Fruit fly (Drosophila melanogaster) whole organism, prepupa: ENCODE results near the gene Gr36a.

Experiments used
- Blimp-1 ChIP-seq: fragments of 200-800 bp; sonication (Bioruptor generic); optimal IDR thresholded peaks from 3 replicates; lab custom pipeline; 2017; ENCODE audit warnings: missing biosample characterization, missing genetic modification characterization, mild to moderate bottlenecking, moderate library complexity, missing genetic modification reagents
- CG10631 ChIP-seq: fragments of 200-800 bp; sonication (Bioruptor generic); optimal IDR thresholded peaks from 2 replicates; lab custom pipeline; 2016; ENCODE audit warnings: missing biosample characterization, missing genetic modification characterization
- CG10669 ChIP-seq: fragments of 200-800 bp; sonication (Bioruptor generic); optimal IDR thresholded peaks from 3 replicates; lab custom pipeline; 2018; ENCODE audit warnings: missing biosample characterization, mild to moderate bottlenecking, missing genetic modification characterization, moderate library complexity
- CG11762 ChIP-seq: fragments of 200-800 bp; sonication (Bioruptor generic); optimal IDR thresholded peaks from 3 replicates; lab custom pipeline; 2016; ENCODE audit warnings: missing biosample characterization, missing genetic modification characterization; ENCODE audit not compliant: insufficient read depth
- CG11902 ChIP-seq: fragments of 200-800 bp; sonication (Bioruptor generic); optimal IDR thresholded peaks from 3 replicates; lab custom pipeline; 2016; ENCODE audit warnings: missing biosample characterization, missing genetic modification characterization
- CG15336 ChIP-seq: fragments of 200-800 bp; sonication (Bioruptor generic); IDR thresholded peaks from 2 replicates; pipeline ENCODE4 v1.3.6; 2022; ENCODE audit warnings: missing biosample characterization, missing genetic modification characterization
- CG31627 ChIP-seq: fragments of 200-800 bp; sonication (Bioruptor generic); optimal IDR thresholded peaks from 3 replicates; lab custom pipeline; 2016; ENCODE audit warnings: missing biosample characterization, missing genetic modification characterization
- CG34406 ChIP-seq: fragments of 200-800 bp; sonication (Bioruptor generic); optimal IDR thresholded peaks from 3 replicates; lab custom pipeline; 2016; ENCODE audit warnings: missing biosample characterization, missing genetic modification characterization
- CG3919 ChIP-seq: fragments of 200-800 bp; sonication (Bioruptor generic); optimal IDR thresholded peaks from 3 replicates; lab custom pipeline; 2016; ENCODE audit warnings: missing biosample characterization, missing genetic modification characterization
- CG4318 ChIP-seq: fragments of 200-800 bp; sonication (Bioruptor generic); optimal IDR thresholded peaks from 3 replicates; lab custom pipeline; 2017; ENCODE audit warnings: missing biosample characterization, mild to moderate bottlenecking, missing genetic modification characterization
- CG6163 ChIP-seq: fragments of 200-800 bp; sonication (Bioruptor generic); IDR thresholded peaks from 3 replicates; pipeline ENCODE4 v1.3.6; 2022; ENCODE audit warnings: missing biosample characterization, missing genetic modification characterization
- CG6792 ChIP-seq: fragments of 200-800 bp; sonication (Bioruptor generic); optimal IDR thresholded peaks from 3 replicates; lab custom pipeline; 2016; ENCODE audit warnings: missing biosample characterization, missing genetic modification characterization
- CG6808 ChIP-seq: fragments of 200-800 bp; sonication (Bioruptor generic); optimal IDR thresholded peaks from 3 replicates; lab custom pipeline; 2017; ENCODE audit warnings: missing biosample characterization, missing genetic modification characterization, mild to moderate bottlenecking, moderate library complexity, missing genetic modification reagents
- CG7368 ChIP-seq: fragments of 200-800 bp; sonication (Bioruptor generic); optimal IDR thresholded peaks from 3 replicates; lab custom pipeline; 2016; ENCODE audit warnings: missing biosample characterization, missing genetic modification characterization
- CG8319 ChIP-seq: fragments of 200-800 bp; sonication (Bioruptor generic); optimal IDR thresholded peaks from 3 replicates; lab custom pipeline; 2016; ENCODE audit warnings: missing biosample characterization, missing genetic modification characterization
- CG8632 ChIP-seq: fragments of 200-800 bp; sonication (Bioruptor generic); optimal IDR thresholded peaks from 3 replicates; lab custom pipeline; 2016; ENCODE audit warnings: missing biosample characterization, missing genetic modification characterization
- Eip75B ChIP-seq: fragments of 200-800 bp; sonication (Bioruptor generic); optimal IDR thresholded peaks from 3 replicates; lab custom pipeline; 2016; ENCODE audit warnings: missing biosample characterization, missing genetic modification characterization
- Eip78C ChIP-seq: fragments of 200-800 bp; sonication (Bioruptor generic); peaks from one replicate; lab custom pipeline; 2016; ENCODE audit warnings: missing biosample characterization, missing genetic modification characterization
- Ets21C ChIP-seq: fragments of 200-800 bp; sonication (Bioruptor generic); optimal IDR thresholded peaks from 3 replicates; lab custom pipeline; 2016; ENCODE audit warnings: missing biosample characterization, missing genetic modification characterization
- Ets96B ChIP-seq: fragments of 200-800 bp; optimal IDR thresholded peaks from 2 replicates; lab custom pipeline; 2019; ENCODE audit warnings: missing biosample characterization, mild to moderate bottlenecking, missing genetic modification characterization, moderate library complexity
- Hr39 ChIP-seq: fragments of 200-800 bp; sonication (Bioruptor generic); optimal IDR thresholded peaks from 2 replicates; lab custom pipeline; 2016; ENCODE audit warnings: missing biosample characterization, missing genetic modification characterization
- Lpt ChIP-seq: fragments of 200-800 bp; sonication (Bioruptor generic); optimal IDR thresholded peaks from 3 replicates; lab custom pipeline; 2016; ENCODE audit warnings: missing biosample characterization, missing genetic modification characterization
- Met ChIP-seq: fragments of 200-800 bp; sonication (Bioruptor generic); optimal IDR thresholded peaks from 3 replicates; lab custom pipeline; 2016; ENCODE audit warnings: missing biosample characterization, missing genetic modification characterization
- OdsH ChIP-seq: fragments of 200-800 bp; sonication (Bioruptor generic); optimal IDR thresholded peaks from 3 replicates; lab custom pipeline; 2016; ENCODE audit warnings: missing biosample characterization, missing genetic modification characterization
- Smox ChIP-seq: fragments of 200-800 bp; sonication (Bioruptor generic); optimal IDR thresholded peaks from 3 replicates; lab custom pipeline; 2016; ENCODE audit warnings: missing biosample characterization, missing genetic modification characterization
- Sox102F ChIP-seq: fragments of 200-800 bp; sonication (Bioruptor generic); optimal IDR thresholded peaks from 2 replicates; lab custom pipeline; 2016; ENCODE audit warnings: missing biosample characterization, mild to moderate bottlenecking, missing genetic modification characterization
- Sox14 ChIP-seq: fragments of 200-800 bp; sonication (Bioruptor generic); optimal IDR thresholded peaks from 3 replicates; lab custom pipeline; 2016; ENCODE audit warnings: missing biosample characterization, missing genetic modification characterization
- Sox15 ChIP-seq: fragments of 200-800 bp; sonication (Bioruptor generic); optimal IDR thresholded peaks from 3 replicates; lab custom pipeline; 2016; ENCODE audit warnings: missing biosample characterization, missing genetic modification characterization
- achi ChIP-seq: fragments of 200-800 bp; sonication (Bioruptor generic); optimal IDR thresholded peaks from 3 replicates; lab custom pipeline; 2016; ENCODE audit warnings: missing biosample characterization, missing genetic modification characterization
- acj6 ChIP-seq: fragments of 200-800 bp; sonication (Bioruptor generic); optimal IDR thresholded peaks from 3 replicates; lab custom pipeline; 2016; ENCODE audit warnings: missing biosample characterization, missing genetic modification characterization
- cyc ChIP-seq: fragments of 200-800 bp; sonication (Bioruptor generic); optimal IDR thresholded peaks from 3 replicates; lab custom pipeline; 2016; ENCODE audit warnings: missing biosample characterization, missing genetic modification characterization
- dac ChIP-seq: fragments of 200-800 bp; sonication (Bioruptor generic); optimal IDR thresholded peaks from 2 replicates; lab custom pipeline; 2017; ENCODE audit warnings: missing biosample characterization, mild to moderate bottlenecking, missing genetic modification characterization
- eg ChIP-seq: fragments of 200-800 bp; sonication (Bioruptor generic); IDR thresholded peaks from 3 replicates; pipeline ENCODE4 v1.3.6; 2022; ENCODE audit warnings: missing biosample characterization, missing genetic modification characterization
- esn ChIP-seq: fragments of 200-800 bp; sonication (Bioruptor generic); optimal IDR thresholded peaks from 2 replicates; lab custom pipeline; 2016; ENCODE audit warnings: missing biosample characterization, mild to moderate bottlenecking, missing genetic modification characterization, moderate library complexity
- fd85E ChIP-seq: fragments of 200-800 bp; sonication (Bioruptor generic); optimal IDR thresholded peaks from 3 replicates; lab custom pipeline; 2016; ENCODE audit warnings: missing biosample characterization, missing genetic modification characterization
- fkh ChIP-seq: fragments of 200-800 bp; sonication (Bioruptor generic); optimal IDR thresholded peaks from 3 replicates; lab custom pipeline; 2017; ENCODE audit warnings: missing biosample characterization, mild to moderate bottlenecking, missing genetic modification characterization, moderate library complexity
- pdm3 ChIP-seq: fragments of 200-800 bp; sonication (Bioruptor generic); optimal IDR thresholded peaks from 3 replicates; lab custom pipeline; 2016; ENCODE audit warnings: missing biosample characterization, missing genetic modification characterization
- salr ChIP-seq, 2 experiments: fragments of 200-800 bp; sonication (Bioruptor generic); optimal IDR thresholded peaks; 3 replicates each; lab custom pipeline; 2016 to 2018; ENCODE audit warnings: missing biosample characterization in 2 of 2, missing genetic modification characterization in 2 of 2, mild to moderate bottlenecking in 1 of 2
- ss ChIP-seq, 2 experiments: fragments of 200-800 bp; sonication (Bioruptor generic); optimal IDR thresholded peaks; 2 replicates in 1 of 2; 3 replicates in 1 of 2; lab custom pipeline; 2017 to 2018; ENCODE audit warnings: mild to moderate bottlenecking in 2 of 2, missing biosample characterization in 2 of 2, missing genetic modification characterization in 2 of 2, moderate library complexity in 1 of 2
- svp ChIP-seq: fragments of 200-800 bp; sonication (Bioruptor generic); peaks from one replicate; lab custom pipeline; 2016; ENCODE audit warnings: missing biosample characterization, missing genetic modification characterization

The Gr36a gene

dm6 chr2L:17180038-17180437 is 3.6 kb downstream of the Gr36a start, which contains the start of gene Gr36c:
Gene Gr36c (plus strand): TSS chr2L:17180338.
- TF ChIP-seq Eip75B (GFP tag; lab: Kevin White, UChicago): no peak
- TF ChIP-seq fkh (GFP tag; lab: Kevin White, UChicago): no peak
- TF ChIP-seq dac (GFP tag; lab: Kevin White, UChicago): no peak
- TF ChIP-seq CG6792 (GFP tag; lab: Kevin White, UChicago): no peak
- no peak for TF ChIP-seq Eip78C (GFP tag; lab: Kevin White, UChicago)
- no peak for TF ChIP-seq pdm3 (GFP tag; lab: Kevin White, UChicago)
- TF ChIP-seq CG6808 (GFP tag; lab: Kevin White, UChicago): no peak
- TF ChIP-seq CG31627 (GFP tag; lab: Kevin White, UChicago): no peak
- TF ChIP-seq Sox14: no peak
- no peak for TF ChIP-seq fd85E
- TF ChIP-seq CG11762 (GFP tag; lab: Kevin White, UChicago): no peak
- no peak for TF ChIP-seq CG6163 (GFP tag; lab: Robert Waterston, UW)
- TF ChIP-seq Smox (GFP tag; lab: Kevin White, UChicago): no peak
- TF ChIP-seq Blimp-1 (GFP tag; lab: Kevin White, UChicago): no peak
- TF ChIP-seq CG34406: no peak
- no peak for TF ChIP-seq cyc (GFP tag; lab: Kevin White, UChicago)
- no peak for TF ChIP-seq achi (GFP tag; lab: Kevin White, UChicago)
- no peak for TF ChIP-seq Hr39 (GFP tag; lab: Kevin White, UChicago)

- TF ChIP-seq CG8319 (GFP tag; lab: Kevin White, UChicago) (no peak), Hr39 (GFP tag; lab: Kevin White, UChicago) (no peak), salr (GFP tag; optimal IDR thresholded peaks at IDR 0.05; lab: Kevin White, UChicago) (no peak), svp (peak; percentile 11)
These were observed 5.2 kb downstream of the Gr36a start, which contains the start of gene Grl36a for dm6 chr2L:17181638-17182037. Gene Grl36a (plus strand): TSS chr2L:17181938.

- no peak for TF ChIP-seq Sox102F (GFP tag; lab: Kevin White, UChicago)
- TF ChIP-seq cyc (GFP tag; lab: Kevin White, UChicago): no peak
- TF ChIP-seq ss (GFP tag; optimal IDR thresholded peaks at IDR 0.05; lab: Kevin White, UChicago): no peak
- no peak for TF ChIP-seq eg (GFP tag; lab: Robert Waterston, UW)
- no peak for TF ChIP-seq CG3919
- no peak for TF ChIP-seq CG11762 (GFP tag; lab: Kevin White, UChicago)
- no peak for TF ChIP-seq CG10631 (GFP tag; lab: Kevin White, UChicago)
- no peak for TF ChIP-seq CG11902 (GFP tag; lab: Kevin White, UChicago)
- no peak for TF ChIP-seq OdsH (GFP tag; lab: Kevin White, UChicago)
- TF ChIP-seq Lpt (GFP tag; lab: Kevin White, UChicago): no peak
- TF ChIP-seq Sox15 (GFP tag; lab: Kevin White, UChicago): no peak
- TF ChIP-seq CG10669 (GFP tag; lab: Kevin White, UChicago): no peak
- TF ChIP-seq CG7368 (GFP tag; lab: Kevin White, UChicago): no peak
- TF ChIP-seq achi (GFP tag; lab: Kevin White, UChicago): no peak
- TF ChIP-seq Ets21C: no peak
These were observed 18.8 kb downstream of the Gr36a start for dm6 chr2L:17195197-17195596.

dm6 chr2L:17201777-17202176 is 25.4 kb downstream of the Gr36a start:
- TF ChIP-seq CG34406: no peak
- no peak for TF ChIP-seq acj6
- no peak for TF ChIP-seq CG15336 (GFP tag; lab: Robert Waterston, UW)
- no peak for TF ChIP-seq CG11902 (GFP tag; lab: Kevin White, UChicago)
- TF ChIP-seq CG4318 (GFP tag; lab: Kevin White, UChicago): no peak
- TF ChIP-seq Met (GFP tag; lab: Kevin White, UChicago): no peak
- TF ChIP-seq ss (GFP tag; optimal IDR thresholded peaks at IDR 0.05; lab: Kevin White, UChicago): no peak
- no peak for TF ChIP-seq CG10669 (GFP tag; lab: Kevin White, UChicago)
- no peak for TF ChIP-seq esn (GFP tag; lab: Kevin White, UChicago)
- no peak for TF ChIP-seq svp
- no peak for TF ChIP-seq CG8632
- TF ChIP-seq fd85E: no peak
- TF ChIP-seq Ets96B (tag; lab: Kevin White, UChicago): no peak
- no peak for TF ChIP-seq CG11762 (GFP tag; lab: Kevin White, UChicago)
- TF ChIP-seq eg (GFP tag; lab: Robert Waterston, UW): no peak
